Worm (Caenorhabditis elegans) whole organism, mixed stage, embryonic: ENCODE data around the gene F54H12.8.

ENCODE experiments used
- unc-120 ChIP-seq: sonication (generic microtip); optimal IDR thresholded peaks from 2 replicates; lab custom pipeline; 2017; ENCODE audit warnings: missing genetic modification characterization, missing compliant biosample characterization; ENCODE audit not compliant: poor library complexity, severe bottlenecking
- unc-62 ChIP-seq: fragments of 150-350 bp; optimal IDR thresholded peaks from 2 replicates; lab custom pipeline; 2014; ENCODE audit warnings: missing biosample characterization, missing genetic modification reagents, missing genetic modification characterization
- ztf-11 ChIP-seq: fragments of 150-350 bp; optimal IDR thresholded peaks from 2 replicates; lab custom pipeline; 2014; ENCODE audit warnings: missing biosample characterization, missing genetic modification characterization

DNA sequence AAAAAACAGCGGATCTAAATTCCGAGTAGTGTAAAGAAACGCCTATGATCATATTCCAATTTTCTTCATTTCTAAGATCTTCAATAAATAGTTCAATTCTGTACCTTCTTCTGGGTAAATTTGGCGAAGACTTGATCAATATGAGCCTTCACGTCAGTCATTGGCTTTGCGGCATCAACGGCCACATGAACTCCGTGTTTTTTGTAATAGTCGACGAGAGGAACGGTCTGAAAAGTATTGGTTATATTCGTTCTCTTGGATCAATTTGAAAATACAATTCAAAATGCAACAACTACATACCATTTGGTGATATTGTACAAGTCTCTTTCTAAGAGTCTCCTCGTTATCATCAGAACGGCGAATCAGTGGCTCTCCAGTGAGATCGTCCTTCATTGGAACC is 18.6 kb downstream of the F54H12.8 start:
- TF ChIP-seq ztf-11 (tag; lab: Kevin White, UChicago) = no peak
- TF ChIP-seq unc-120 = no peak
- no peak for TF ChIP-seq unc-62 (GFP tag; lab: Kevin White, UChicago)
